Worm (Caenorhabditis elegans) whole organism, L4 larva: Measurements from ENCODE around the gene Y53F4B.36.

Source experiments
- F26F4.8 ChIP-seq: fragments of 200-800 bp; sonication (Bioruptor generic); conservative IDR thresholded peaks from 2 replicates; pipeline ENCODE4 v1.3.6; 2022; ENCODE audit warnings: missing genetic modification characterization, missing compliant biosample characterization
- F37D6.2 ChIP-seq: sonication (generic microtip); optimal IDR thresholded peaks from 2 replicates; lab custom pipeline; 2016; ENCODE audit warnings: mild to moderate bottlenecking, missing genetic modification characterization, missing compliant biosample characterization
- F44E2.7 ChIP-seq: fragments of 200-800 bp; sonication (Bioruptor generic); IDR thresholded peaks from 2 replicates; pipeline ENCODE4 v2.1.2; 2022; ENCODE audit warnings: missing genetic modification characterization, missing compliant biosample characterization
- T20F7.1 ChIP-seq: fragments of 200-800 bp; sonication (Bioruptor generic); optimal IDR thresholded peaks from 2 replicates; lab custom pipeline; 2018; ENCODE audit warnings: mild to moderate bottlenecking, missing genetic modification characterization, missing compliant biosample characterization
- Y75B8A.6 ChIP-seq: fragments of 200-800 bp; sonication (Bioruptor generic); IDR thresholded peaks from 2 replicates; pipeline ENCODE4 v1.3.6; 2022; ENCODE audit warnings: missing genetic modification reagents, missing genetic modification characterization, missing compliant biosample characterization
- aha-1 ChIP-seq: fragments of 150-350 bp; peaks from one replicate; lab custom pipeline; 2014; ENCODE audit warnings: missing biosample characterization, missing genetic modification characterization
- arid-1 ChIP-seq: fragments of 200-800 bp; sonication (Bioruptor generic); conservative IDR thresholded peaks from 2 replicates; pipeline ENCODE4 v1.3.6; 2022; ENCODE audit warnings: missing genetic modification reagents, missing genetic modification characterization, missing compliant biosample characterization
- attf-4 ChIP-seq: sonication (generic microtip); optimal IDR thresholded peaks from 3 replicates; lab custom pipeline; 2017; ENCODE audit warnings: missing biosample characterization, missing genetic modification characterization
- ceh-20 ChIP-seq: fragments of 200-800 bp; sonication (Bioruptor generic); IDR thresholded peaks from 2 replicates; pipeline ENCODE4 v1.3.6; 2022; ENCODE audit warnings: missing genetic modification reagents, missing genetic modification characterization, missing compliant biosample characterization
- ceh-32 ChIP-seq: sonication (generic microtip); optimal IDR thresholded peaks from 2 replicates; lab custom pipeline; 2016; ENCODE audit warnings: mild to moderate bottlenecking, missing genetic modification characterization, missing compliant biosample characterization; ENCODE audit not compliant: poor library complexity
- ceh-44 ChIP-seq: fragments of 200-800 bp; sonication (Bioruptor generic); IDR thresholded peaks from 2 replicates; pipeline ENCODE4 v1.3.6; 2022; ENCODE audit warnings: missing genetic modification reagents, missing genetic modification characterization, missing compliant biosample characterization
- ceh-62 ChIP-seq: sonication (generic microtip); optimal IDR thresholded peaks from 2 replicates; lab custom pipeline; 2017; ENCODE audit warnings: missing biosample characterization, missing genetic modification characterization
- cey-2 ChIP-seq: sonication (generic microtip); optimal IDR thresholded peaks from 3 replicates; lab custom pipeline; 2017; ENCODE audit warnings: missing genetic modification characterization, mild to moderate bottlenecking, missing compliant biosample characterization, antibody characterized with exemption, borderline replicate concordance; ENCODE audit not compliant: insufficient read depth
- ctbp-1 ChIP-seq: fragments of 200-800 bp; sonication (Bioruptor generic); IDR thresholded peaks from 2 replicates; pipeline ENCODE4 v1.3.6; 2022; ENCODE audit warnings: missing genetic modification reagents, missing genetic modification characterization, missing compliant biosample characterization
- daf-16 ChIP-seq, 3 experiments: sonication (generic microtip); optimal IDR thresholded peaks; 2 replicates each; lab custom pipeline; 2016 to 2017; ENCODE audit warnings: missing genetic modification characterization in 3 of 3, missing genetic modification reagents in 3 of 3, mild to moderate bottlenecking in 2 of 3, missing compliant biosample characterization in 2 of 3, missing biosample characterization in 1 of 3, moderate library complexity in 1 of 3
- daf-19 ChIP-seq: fragments of 200-800 bp; sonication (Bioruptor generic); conservative IDR thresholded peaks from 2 replicates; pipeline ENCODE4 v1.3.6; 2022; ENCODE audit warnings: missing genetic modification characterization, missing compliant biosample characterization
- daf-8 ChIP-seq: fragments of 200-800 bp; sonication (Bioruptor generic); IDR thresholded peaks from 2 replicates; pipeline ENCODE4 v1.3.6; 2022; ENCODE audit warnings: missing genetic modification characterization, missing compliant biosample characterization
- dve-1 ChIP-seq: sonication (generic microtip); optimal IDR thresholded peaks from 2 replicates; lab custom pipeline; 2017; ENCODE audit warnings: antibody characterized with exemption, mild to moderate bottlenecking, missing genetic modification characterization, missing compliant biosample characterization; ENCODE audit not compliant: insufficient read depth
- fkh-10 ChIP-seq: fragments of 150-350 bp; optimal IDR thresholded peaks from 2 replicates; lab custom pipeline; 2014; ENCODE audit warnings: missing biosample characterization, missing genetic modification reagents, missing genetic modification characterization
- hif-1 ChIP-seq, 2 experiments: sonication (generic microtip); optimal IDR thresholded peaks; 2 replicates each; lab custom pipeline; 2016 to 2017; ENCODE audit warnings: missing compliant biosample characterization in 2 of 2, missing genetic modification characterization in 2 of 2, missing genetic modification reagents in 2 of 2, missing genotype in 2 of 2, mild to moderate bottlenecking in 1 of 2
- hlh-11 ChIP-seq: fragments of 200-800 bp; sonication (Bioruptor generic); optimal IDR thresholded peaks from 2 replicates; lab custom pipeline; 2018; ENCODE audit warnings: mild to moderate bottlenecking, missing genetic modification characterization, missing compliant biosample characterization
- hlh-30 ChIP-seq: sonication (generic microtip); optimal IDR thresholded peaks from 2 replicates; lab custom pipeline; 2017; ENCODE audit warnings: antibody characterized with exemption, mild to moderate bottlenecking, missing genetic modification characterization, missing compliant biosample characterization; ENCODE audit not compliant: insufficient read depth
- hmg-1.1 ChIP-seq: fragments of 200-800 bp; sonication (Bioruptor generic); IDR thresholded peaks from 2 replicates; pipeline ENCODE4 v1.3.6; 2022; ENCODE audit warnings: missing genetic modification reagents, missing genetic modification characterization, missing compliant biosample characterization
- jun-1 ChIP-seq: fragments of 150-350 bp; optimal IDR thresholded peaks from 2 replicates; lab custom pipeline; 2014; ENCODE audit warnings: missing biosample characterization, missing genetic modification reagents, missing genetic modification characterization
- lin-38 ChIP-seq: fragments of 200-800 bp; sonication (Bioruptor generic); IDR thresholded peaks from 2 replicates; pipeline ENCODE4 v1.3.6; 2022; ENCODE audit warnings: missing genetic modification reagents, missing genetic modification characterization, missing compliant biosample characterization
- lin-39 ChIP-seq: fragments of 150-350 bp; optimal IDR thresholded peaks from 2 replicates; lab custom pipeline; 2014; ENCODE audit warnings: missing biosample characterization, missing genetic modification reagents, missing genetic modification characterization
- lsy-2 ChIP-seq, 2 experiments: fragments of 150-350 bp in 1 of 2; sonication (generic microtip) in 1 of 2; optimal IDR thresholded peaks; 2 replicates each; lab custom pipeline; 2014 to 2017; ENCODE audit warnings: missing biosample characterization in 2 of 2, missing genetic modification characterization in 2 of 2
- madf-9 ChIP-seq: fragments of 200-800 bp; sonication (Bioruptor generic); conservative IDR thresholded peaks from 2 replicates; pipeline ENCODE4 v1.3.6; 2022; ENCODE audit warnings: missing genetic modification reagents, missing genetic modification characterization, missing compliant biosample characterization
- mep-1 ChIP-seq: fragments of 150-350 bp; sonication (generic microtip); optimal IDR thresholded peaks from 3 replicates; lab custom pipeline; 2014; ENCODE audit warnings: missing biosample characterization, missing genetic modification characterization
- mes-2 ChIP-seq: sonication (generic microtip); optimal IDR thresholded peaks from 2 replicates; lab custom pipeline; 2016; ENCODE audit warnings: missing genotype, mild to moderate bottlenecking, missing genetic modification characterization, missing compliant biosample characterization; ENCODE audit not compliant: poor library complexity, severe bottlenecking
- nhr-10 ChIP-seq: fragments of 150-350 bp; optimal IDR thresholded peaks from 2 replicates; lab custom pipeline; 2014; ENCODE audit warnings: missing biosample characterization, missing genetic modification characterization
- nhr-111 ChIP-seq: fragments of 200-800 bp; sonication (Bioruptor generic); optimal IDR thresholded peaks from 2 replicates; lab custom pipeline; 2018; ENCODE audit warnings: mild to moderate bottlenecking, missing genetic modification characterization, missing compliant biosample characterization
- nhr-28 ChIP-seq: fragments of 150-350 bp; optimal IDR thresholded peaks from 2 replicates; lab custom pipeline; 2014; ENCODE audit warnings: missing biosample characterization, missing genetic modification characterization
- nhr-42 ChIP-seq: fragments of 200-800 bp; sonication (Bioruptor generic); IDR thresholded peaks from 2 replicates; pipeline ENCODE4 v1.3.6; 2022; ENCODE audit warnings: missing genetic modification characterization, missing compliant biosample characterization
- nhr-48 ChIP-seq: sonication (generic microtip); optimal IDR thresholded peaks from 2 replicates; lab custom pipeline; 2016; ENCODE audit warnings: mild to moderate bottlenecking, missing genetic modification characterization, missing compliant biosample characterization
- nhr-76 ChIP-seq: fragments of 150-350 bp; optimal IDR thresholded peaks from 2 replicates; lab custom pipeline; 2014; ENCODE audit warnings: missing biosample characterization, missing genetic modification characterization
- pqm-1 ChIP-seq: sonication (generic microtip); optimal IDR thresholded peaks from 2 replicates; lab custom pipeline; 2017; ENCODE audit warnings: missing biosample characterization, missing genetic modification characterization
- rbr-2 ChIP-seq: sonication (generic microtip); optimal IDR thresholded peaks from 2 replicates; lab custom pipeline; 2016; ENCODE audit warnings: missing genotype, missing genetic modification characterization, missing compliant biosample characterization
- set-16 ChIP-seq: fragments of 200-800 bp; sonication (Bioruptor generic); IDR thresholded peaks from 2 replicates; pipeline ENCODE4 v1.3.6; 2022; ENCODE audit warnings: missing genetic modification reagents, missing genetic modification characterization, missing compliant biosample characterization
- skn-1 ChIP-seq: fragments of 150-350 bp; optimal IDR thresholded peaks from 2 replicates; lab custom pipeline; 2014; ENCODE audit warnings: missing biosample characterization, missing genetic modification characterization
- snpc-4 ChIP-seq: fragments of 150-350 bp; optimal IDR thresholded peaks from 2 replicates; lab custom pipeline; 2014; ENCODE audit warnings: missing biosample characterization, missing genetic modification characterization
- spr-1 ChIP-seq: sonication (generic microtip); optimal IDR thresholded peaks from 2 replicates; lab custom pipeline; 2016; ENCODE audit warnings: mild to moderate bottlenecking, missing genetic modification characterization, missing compliant biosample characterization
- tag-97 ChIP-seq: fragments of 200-800 bp; sonication (Bioruptor generic); IDR thresholded peaks from 2 replicates; pipeline ENCODE4 v1.3.6; 2022; ENCODE audit warnings: missing genetic modification characterization, missing compliant biosample characterization
- unc-39 ChIP-seq: sonication (generic microtip); optimal IDR thresholded peaks from 2 replicates; lab custom pipeline; 2017; ENCODE audit warnings: missing biosample characterization, missing genetic modification characterization
- unc-62 ChIP-seq, 3 experiments: fragments of 150-350 bp in 1 of 3; sonication (generic microtip); optimal IDR thresholded peaks in 2 of 3; peaks in 1 of 3; 1 replicate in 1 of 3; 2 replicates in 2 of 3; lab custom pipeline; 2014 to 2017; ENCODE audit warnings: missing biosample characterization in 3 of 3, missing genetic modification characterization in 3 of 3, missing genetic modification reagents in 3 of 3, missing genotype in 1 of 3
- zag-1 ChIP-seq: fragments of 150-350 bp; optimal IDR thresholded peaks from 2 replicates; lab custom pipeline; 2014; ENCODE audit warnings: missing biosample characterization, missing genetic modification characterization
- zfp-2 ChIP-seq: sonication (generic microtip); optimal IDR thresholded peaks from 2 replicates; lab custom pipeline; 2016; ENCODE audit warnings: mild to moderate bottlenecking, missing genetic modification characterization, missing compliant biosample characterization
- ztf-7 ChIP-seq: fragments of 150-350 bp; optimal IDR thresholded peaks from 2 replicates; lab custom pipeline; 2014; ENCODE audit warnings: missing biosample characterization, missing genetic modification characterization

Y53F4B.36 gene

DNA sequence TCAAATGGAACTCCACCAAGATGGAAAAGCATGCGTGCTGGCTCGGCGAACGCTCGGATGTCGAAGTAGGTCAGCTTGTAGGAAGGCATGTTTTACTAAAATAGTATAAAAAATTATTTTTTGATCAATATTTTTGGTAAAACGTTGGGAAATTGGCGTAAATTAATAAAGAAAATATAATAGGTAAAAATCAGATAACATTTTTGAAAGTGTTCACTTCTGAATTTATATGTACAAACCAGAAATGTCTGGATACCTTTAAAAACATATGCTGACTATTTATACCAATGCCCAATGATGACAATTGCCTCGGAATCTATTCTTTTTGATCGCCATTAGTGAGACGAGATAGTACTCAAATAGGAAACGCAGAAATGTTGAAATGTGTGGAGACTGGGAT lies 9.5 kb downstream of the Y53F4B.36 start, which contains the start of gene gst-35:
TSS of gene gst-35 (minus strand) at position 101 of the 400 bp plus-strand sequence.
- TF ChIP-seq nhr-28, result no peak
- no peak for TF ChIP-seq ceh-62
- no peak for TF ChIP-seq F37D6.2
- TF ChIP-seq daf-16 (GFP tag; optimal IDR thresholded peaks at IDR 0.05; lab: Kevin White, UChicago), result no peak
- TF ChIP-seq daf-16 (tag; optimal IDR thresholded peaks at IDR 0.05; lab: Kevin White, UChicago), result no peak
- TF ChIP-seq zfp-2, result no peak

DNA sequence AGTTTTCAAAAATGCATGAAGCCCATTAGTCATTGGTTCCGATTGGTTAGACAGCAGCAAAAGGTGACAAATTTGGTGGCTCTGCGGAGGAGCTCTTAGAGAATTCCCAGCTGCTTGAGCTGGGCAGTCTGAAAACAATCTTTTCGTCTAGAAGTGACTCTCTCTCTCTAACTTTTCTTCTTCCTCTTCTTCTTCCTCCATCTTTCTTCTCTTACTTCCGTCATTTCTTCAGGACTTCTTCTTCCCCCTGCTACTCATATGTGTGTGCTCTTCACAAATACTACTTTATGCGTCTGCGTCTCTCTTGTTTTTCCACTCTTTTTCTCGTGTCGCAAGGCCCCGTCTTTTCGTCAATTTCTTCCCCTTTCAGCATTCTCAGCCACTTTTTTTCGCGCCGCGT lies 14.2 kb downstream of the Y53F4B.36 start:
- TF ChIP-seq ceh-62 (no peak), mep-1 (tag; lab: Kevin White, UChicago) (peak; percentile 27), rbr-2 (tag; lab: Kevin White, UChicago) (peak; percentile 51), cey-2 (tag; lab: Kevin White, UChicago) (no peak), lsy-2 (tag; optimal IDR thresholded peaks at IDR 0.05; lab: Kevin White, UChicago) (peak in 1 of 2 experiments; percentile 5), pqm-1 (tag; lab: Kevin White, UChicago) (no peak), nhr-76 (tag; lab: Kevin White, UChicago) (no peak), spr-1 (no peak), nhr-48 (tag; lab: Kevin White, UChicago) (no peak), T20F7.1 (GFP tag; lab: Kevin White, UChicago) (no peak), ceh-44 (no peak), nhr-111 (GFP tag; lab: Kevin White, UChicago) (no peak), fkh-10 (peak; percentile 36), ceh-32 (tag; lab: Kevin White, UChicago) (no peak), daf-8 (GFP tag; lab: Robert Waterston, UW) (no peak), madf-9 (GFP tag; lab: Robert Waterston, UW) (no peak), daf-19 (GFP tag; lab: Robert Waterston, UW) (no peak), mes-2 (tag; lab: Kevin White, UChicago) (peak; percentile 33), snpc-4 (no peak), arid-1 (no peak), unc-62 (GFP tag; optimal IDR thresholded peaks at IDR 0.05 in 1 of 2; lab: Kevin White, UChicago) (peak in 1 of 2 experiments; percentile 8), unc-62 (tag; optimal IDR thresholded peaks at IDR 0.05; lab: Kevin White, UChicago) (no peak), hmg-1.1 (peak; percentile 54), dve-1 (peak; percentile 36), set-16 (GFP tag; lab: Robert Waterston, UW) (no peak), lin-39 (tag; lab: Kevin White, UChicago) (no peak), aha-1 (tag; lab: Kevin White, UChicago) (peak; percentile 35), F37D6.2 (no peak), hlh-30 (tag; lab: Kevin White, UChicago) (peak; percentile 46), jun-1 (no peak), unc-39 (tag; lab: Kevin White, UChicago) (no peak), Y75B8A.6 (no peak), nhr-42 (0 out of 2 replicates have a peak, but pooled peaks have one; percentile 22), lin-38 (GFP tag; lab: Robert Waterston, UW) (no peak), hif-1 (tag; optimal IDR thresholded peaks at IDR 0.05; lab: Kevin White, UChicago) (no peak), skn-1 (tag; lab: Kevin White, UChicago) (no peak)

DNA sequence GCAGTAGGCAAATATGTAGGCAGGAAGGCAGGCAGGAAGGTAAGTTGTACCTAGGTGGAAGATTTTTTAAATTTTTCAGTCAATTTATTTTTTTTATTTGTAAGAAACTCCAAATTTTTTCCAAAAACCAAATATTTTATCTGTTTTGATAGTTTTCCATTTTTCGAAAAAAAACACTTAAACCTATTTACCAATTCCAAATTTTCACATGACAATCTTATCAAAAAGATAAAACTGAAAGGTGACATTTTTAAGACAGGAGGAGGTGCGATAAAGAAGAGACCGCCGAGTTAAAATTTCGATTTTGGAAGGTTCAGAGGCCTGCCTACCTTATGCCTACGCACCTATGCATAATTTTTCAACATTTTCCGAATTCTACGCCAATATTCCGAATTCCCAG lies 15.2 kb downstream of the Y53F4B.36 start:
- TF ChIP-seq unc-39 (tag; lab: Kevin White, UChicago) (no peak), dve-1 (peak; percentile 46), ctbp-1 (GFP tag; lab: Robert Waterston, UW) (no peak), zfp-2 (no peak), nhr-10 (no peak), ceh-20 (GFP tag; lab: Robert Waterston, UW) (no peak), F26F4.8 (GFP tag; lab: Robert Waterston, UW) (no peak), hif-1 (tag; optimal IDR thresholded peaks at IDR 0.05; lab: Kevin White, UChicago) (no peak), zag-1 (no peak), lin-38 (GFP tag; lab: Robert Waterston, UW) (no peak), attf-4 (tag; lab: Kevin White, UChicago) (no peak), tag-97 (no peak), ztf-7 (no peak), spr-1 (no peak), daf-16 (GFP tag; optimal IDR thresholded peaks at IDR 0.05; lab: Kevin White, UChicago) (no peak), daf-16 (tag; optimal IDR thresholded peaks at IDR 0.05; lab: Kevin White, UChicago) (peak; percentile 80), F44E2.7 (GFP tag; lab: Robert Waterston, UW) (no peak), nhr-76 (tag; lab: Kevin White, UChicago) (no peak), hlh-11 (tag; lab: Kevin White, UChicago) (peak; percentile 38), lin-39 (tag; lab: Kevin White, UChicago) (no peak)
